Worm (Caenorhabditis elegans) whole organism, late embryonic: ENCODE measurements around the gene osm-7.

Source experiments
- K09A11.1 ChIP-seq: sonication (generic microtip); optimal IDR thresholded peaks from 2 replicates; lab custom pipeline; 2017; ENCODE audit warnings: antibody characterized with exemption, mild to moderate bottlenecking, missing genetic modification characterization, missing compliant biosample characterization; ENCODE audit not compliant: insufficient read depth
- ceh-18 ChIP-seq: sonication (generic microtip); optimal IDR thresholded peaks from 2 replicates; lab custom pipeline; 2016; ENCODE audit warnings: missing genetic modification characterization, missing compliant biosample characterization
- ceh-19 ChIP-seq: fragments of 200-800 bp; sonication (Bioruptor generic); optimal IDR thresholded peaks from 2 replicates; lab custom pipeline; 2018; ENCODE audit warnings: mild to moderate bottlenecking, missing genetic modification characterization, missing compliant biosample characterization
- ceh-2 ChIP-seq: sonication (generic microtip); optimal IDR thresholded peaks from 2 replicates; lab custom pipeline; 2016; ENCODE audit warnings: missing genotype, missing genetic modification characterization, missing compliant biosample characterization
- ceh-48 ChIP-seq: sonication (generic microtip); optimal IDR thresholded peaks from 2 replicates; lab custom pipeline; 2016; ENCODE audit warnings: missing genetic modification characterization, inconsistent platforms, missing compliant biosample characterization
- dve-1 ChIP-seq: sonication (generic microtip); optimal IDR thresholded peaks from 2 replicates; lab custom pipeline; 2017; ENCODE audit warnings: antibody characterized with exemption, mild to moderate bottlenecking, missing genetic modification characterization, missing compliant biosample characterization
- elt-2 ChIP-seq: sonication (generic microtip); optimal IDR thresholded peaks from 2 replicates; lab custom pipeline; 2016; ENCODE audit warnings: missing genetic modification reagents, missing genetic modification characterization, missing compliant biosample characterization
- fkh-6 ChIP-seq: sonication (generic microtip); optimal IDR thresholded peaks from 2 replicates; lab custom pipeline; 2016; ENCODE audit warnings: missing genetic modification characterization, missing compliant biosample characterization
- hlh-30 ChIP-seq: sonication (generic microtip); optimal IDR thresholded peaks from 2 replicates; lab custom pipeline; 2017; ENCODE audit warnings: antibody characterized with exemption, missing genetic modification characterization, missing compliant biosample characterization; ENCODE audit not compliant: insufficient read depth
- nhr-11 ChIP-seq: fragments of 150-350 bp; optimal IDR thresholded peaks from 2 replicates; lab custom pipeline; 2014; ENCODE audit warnings: missing biosample characterization, missing genetic modification characterization
- sdc-2 ChIP-seq: sonication (generic microtip); optimal IDR thresholded peaks from 2 replicates; lab custom pipeline; 2016; ENCODE audit warnings: missing genotype, missing genetic modification characterization, missing compliant biosample characterization
- unc-55 ChIP-seq: sonication (generic microtip); optimal IDR thresholded peaks from 2 replicates; lab custom pipeline; 2017; ENCODE audit warnings: missing biosample characterization, missing genetic modification reagents, missing genetic modification characterization

DNA sequence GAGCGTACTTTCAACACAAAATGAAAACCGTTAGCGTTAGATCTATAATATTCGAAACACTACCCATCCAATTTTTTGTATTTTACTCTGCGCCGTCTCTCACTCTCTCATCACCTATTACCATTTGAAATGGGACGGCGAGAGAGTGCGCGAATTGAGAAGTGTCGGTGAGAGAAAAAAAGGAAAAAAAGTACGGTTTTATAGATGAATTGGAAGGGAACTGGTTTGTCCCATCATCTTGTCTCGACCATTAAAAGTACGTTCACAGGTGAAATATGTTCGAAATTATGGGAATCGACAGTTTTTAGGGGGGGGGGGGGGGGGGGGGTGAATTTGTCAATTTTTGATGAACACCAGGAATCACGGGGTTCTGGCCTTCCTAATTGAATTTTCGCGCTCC is 41.3 kb upstream of the osm-7 start:
- TF ChIP-seq sdc-2 (no peak), nhr-11 (tag; lab: Kevin White, UChicago) (no peak), fkh-6 (tag; lab: Kevin White, UChicago) (no peak), ceh-18 (tag; lab: Kevin White, UChicago) (no peak), ceh-48 (tag; lab: Kevin White, UChicago) (no peak), elt-2 (tag; lab: Kevin White, UChicago) (no peak), ceh-2 (no peak), dve-1 (tag; lab: Kevin White, UChicago) (no peak), hlh-30 (no peak), K09A11.1 (tag; lab: Kevin White, UChicago) (no peak), ceh-19 (GFP tag; lab: Kevin White, UChicago) (no peak), unc-55 (GFP tag; lab: Kevin White, UChicago) (no peak)
